Worm (Caenorhabditis elegans): Measurements from ENCODE around the gene tag-234.

The tag-234 gene

ce11 chrII:5846181-5846580 lies 17.8 kb upstream of the tag-234 start:
- no peak for TF ChIP-seq klf-2 (GFP tag; conservative IDR thresholded peaks at IDR 0.05)
- no peak for TF ChIP-seq tab-1 (GFP tag; IDR thresholded peaks at IDR 0.05)
- TF ChIP-seq cog-1 (tag; optimal IDR thresholded peaks at IDR 0.05) = no peak
- no peak for TF ChIP-seq ztf-29 (GFP tag; IDR thresholded peaks at IDR 0.05)
- no peak for TF ChIP-seq med-1 (GFP tag; optimal IDR thresholded peaks at IDR 0.05; ENCODE audit: insufficient read depth)
- TF ChIP-seq flt-1 (GFP tag; IDR thresholded peaks at IDR 0.05) = no peak
- TF ChIP-seq ref-1 (GFP tag; conservative IDR thresholded peaks at IDR 0.05) = no peak

- no peak for TF ChIP-seq tab-1 (GFP tag; IDR thresholded peaks at IDR 0.05)
- no peak for TF ChIP-seq klf-2 (GFP tag; conservative IDR thresholded peaks at IDR 0.05)
- no peak for TF ChIP-seq cog-1 (tag; optimal IDR thresholded peaks at IDR 0.05)
- TF ChIP-seq med-1 (GFP tag; optimal IDR thresholded peaks at IDR 0.05; ENCODE audit: insufficient read depth) = no peak
- TF ChIP-seq ref-1 (GFP tag; conservative IDR thresholded peaks at IDR 0.05) = no peak
- no peak for TF ChIP-seq T22C8.4 (GFP tag; IDR thresholded peaks at IDR 0.05)
- no peak for TF ChIP-seq flt-1 (GFP tag; IDR thresholded peaks at IDR 0.05)
- no peak for TF ChIP-seq ztf-23 (GFP tag; IDR thresholded peaks at IDR 0.05)
Measured at ce11 chrII:5852007-5852406, 12.0 kb upstream of the tag-234 start, which contains the start of gene H41C03.2. Gene H41C03.2, minus strand, starts transcription at chrII:5852107.

ce11 chrII:5853261-5853660 lies 10.7 kb upstream of the tag-234 start:
- TF ChIP-seq tab-1 (GFP tag; IDR thresholded peaks at IDR 0.05) (no peak), klf-2 (GFP tag; conservative IDR thresholded peaks at IDR 0.05) (no peak), flt-1 (GFP tag; IDR thresholded peaks at IDR 0.05) (no peak), T22C8.4 (GFP tag; IDR thresholded peaks at IDR 0.05) (no peak), med-1 (GFP tag; optimal IDR thresholded peaks at IDR 0.05; ENCODE audit: insufficient read depth) (no peak), ref-1 (GFP tag; conservative IDR thresholded peaks at IDR 0.05) (no peak), cog-1 (tag; optimal IDR thresholded peaks at IDR 0.05) (no peak), ztf-29 (GFP tag; IDR thresholded peaks at IDR 0.05) (no peak), ztf-23 (GFP tag; IDR thresholded peaks at IDR 0.05) (no peak)

- TF ChIP-seq tab-1 (GFP tag; IDR thresholded peaks at IDR 0.05) (no peak), klf-2 (GFP tag; conservative IDR thresholded peaks at IDR 0.05) (no peak)
Measured at ce11 chrII:5854122-5854521, 9.9 kb upstream of the tag-234 start, which contains the start of gene H41C03.1. Gene H41C03.1, plus strand, starts transcription at chrII:5854422.

ce11 chrII:5858322-5858721 lies 5.7 kb upstream of the tag-234 start, which contains the start of gene F55C12.4:
Gene F55C12.4, minus strand, starts transcription at chrII:5858422.
- TF ChIP-seq tab-1 (GFP tag; IDR thresholded peaks at IDR 0.05) (no peak), ztf-23 (GFP tag; IDR thresholded peaks at IDR 0.05) (no peak), med-1 (GFP tag; optimal IDR thresholded peaks at IDR 0.05; ENCODE audit: insufficient read depth) (no peak), flt-1 (GFP tag; IDR thresholded peaks at IDR 0.05) (no peak), T22C8.4 (GFP tag; IDR thresholded peaks at IDR 0.05) (no peak), ztf-29 (GFP tag; IDR thresholded peaks at IDR 0.05) (no peak), cog-1 (tag; optimal IDR thresholded peaks at IDR 0.05) (no peak), klf-2 (GFP tag; conservative IDR thresholded peaks at IDR 0.05) (no peak), ref-1 (GFP tag; conservative IDR thresholded peaks at IDR 0.05) (no peak)

ce11 chrII:5860621-5861020 lies 3.4 kb upstream of the tag-234 start:
- no peak for TF ChIP-seq flt-1 (GFP tag; IDR thresholded peaks at IDR 0.05)
- TF ChIP-seq med-1 (GFP tag; optimal IDR thresholded peaks at IDR 0.05; ENCODE audit: insufficient read depth) = no peak
- no peak for TF ChIP-seq T22C8.4 (GFP tag; IDR thresholded peaks at IDR 0.05)

ce11 chrII:5865405-5866308 lies 1.7 kb downstream of the tag-234 start, which contains the start of gene F55C12.19:
Gene F55C12.19, plus strand, starts transcription at chrII:5866139.
- TF ChIP-seq ztf-29 (GFP tag; IDR thresholded peaks at IDR 0.05) (no peak), ztf-23 (GFP tag; IDR thresholded peaks at IDR 0.05) (no peak), cog-1 (tag; optimal IDR thresholded peaks at IDR 0.05) (no peak), med-1 (GFP tag; optimal IDR thresholded peaks at IDR 0.05; ENCODE audit: insufficient read depth) (no peak), klf-2 (GFP tag; conservative IDR thresholded peaks at IDR 0.05) (no peak), tab-1 (GFP tag; IDR thresholded peaks at IDR 0.05) (no peak), flt-1 (GFP tag; IDR thresholded peaks at IDR 0.05) (no peak), T22C8.4 (GFP tag; IDR thresholded peaks at IDR 0.05) (no peak), ref-1 (GFP tag; conservative IDR thresholded peaks at IDR 0.05) (no peak)

ce11 chrII:5866920-5867319 lies 2.9 kb downstream of the tag-234 start:
- no peak for TF ChIP-seq klf-2 (GFP tag; conservative IDR thresholded peaks at IDR 0.05)
- TF ChIP-seq cog-1 (tag; optimal IDR thresholded peaks at IDR 0.05) = no peak
- no peak for TF ChIP-seq ztf-23 (GFP tag; IDR thresholded peaks at IDR 0.05)
- TF ChIP-seq med-1 (GFP tag; optimal IDR thresholded peaks at IDR 0.05; ENCODE audit: insufficient read depth) = no peak
- no peak for TF ChIP-seq ztf-29 (GFP tag; IDR thresholded peaks at IDR 0.05)
- TF ChIP-seq flt-1 (GFP tag; IDR thresholded peaks at IDR 0.05) = no peak
- TF ChIP-seq T22C8.4 (GFP tag; IDR thresholded peaks at IDR 0.05) = no peak
- no peak for TF ChIP-seq tab-1 (GFP tag; IDR thresholded peaks at IDR 0.05)
- no peak for TF ChIP-seq ref-1 (GFP tag; conservative IDR thresholded peaks at IDR 0.05)

ce11 chrII:5871508-5871907 lies 7.5 kb downstream of the tag-234 start:
- TF ChIP-seq klf-2 (GFP tag; conservative IDR thresholded peaks at IDR 0.05) (no peak), cog-1 (tag; optimal IDR thresholded peaks at IDR 0.05) (no peak)

- no peak for TF ChIP-seq ztf-29 (GFP tag; IDR thresholded peaks at IDR 0.05)
Measured at ce11 chrII:5872414-5872813, 8.4 kb downstream of the tag-234 start.
